Worm (Caenorhabditis elegans) whole organism, early embryonic: ENCODE data around the gene F56C3.9.
"Not testable (repeated sequence)": the region's sequence is repeated elsewhere in the genome, so short reads cannot be mapped to it uniquely, and the experiment has no call there.

Experiments
- B0310.2 ChIP-seq: sonication (generic microtip); optimal IDR thresholded peaks from 2 replicates; lab custom pipeline; 2016; ENCODE audit warnings: mild to moderate bottlenecking, missing genetic modification characterization, missing compliant biosample characterization
- F13C5.2 ChIP-seq: sonication (generic microtip); optimal IDR thresholded peaks from 2 replicates; lab custom pipeline; 2017; ENCODE audit warnings: mild to moderate bottlenecking, missing genetic modification characterization, inconsistent platforms, missing compliant biosample characterization
- aly-1 ChIP-seq: sonication (generic microtip); optimal IDR thresholded peaks from 2 replicates; lab custom pipeline; 2016; ENCODE audit warnings: missing genetic modification characterization, missing compliant biosample characterization
- ama-1 ChIP-seq: fragments of 150-350 bp; optimal IDR thresholded peaks from 2 replicates; lab custom pipeline; 2014
- ceh-13 ChIP-seq: fragments of 200-800 bp; sonication (Bioruptor generic); optimal IDR thresholded peaks from 2 replicates; lab custom pipeline; 2018; ENCODE audit warnings: mild to moderate bottlenecking, missing genetic modification characterization, missing compliant biosample characterization
- ceh-36 ChIP-seq: sonication (generic microtip); optimal IDR thresholded peaks from 2 replicates; lab custom pipeline; 2016; ENCODE audit warnings: missing genetic modification characterization, inconsistent platforms, missing compliant biosample characterization
- ets-7 ChIP-seq: sonication (generic microtip); optimal IDR thresholded peaks from 2 replicates; lab custom pipeline; 2016; ENCODE audit warnings: missing genotype, missing genetic modification characterization, missing compliant biosample characterization
- flt-1 ChIP-seq: fragments of 200-800 bp; sonication (Bioruptor generic); IDR thresholded peaks from 2 replicates; pipeline ENCODE4 v1.3.6; 2022; ENCODE audit warnings: missing genetic modification characterization, missing compliant biosample characterization
- hmbx-1 ChIP-seq: sonication (generic microtip); optimal IDR thresholded peaks from 2 replicates; lab custom pipeline; 2016; ENCODE audit warnings: mild to moderate bottlenecking, missing genetic modification characterization, missing compliant biosample characterization
- hmg-4 ChIP-seq: fragments of 200-800 bp; sonication (Bioruptor generic); optimal IDR thresholded peaks from 2 replicates; lab custom pipeline; 2018; ENCODE audit warnings: mild to moderate bottlenecking, missing genetic modification characterization, missing compliant biosample characterization
- hnd-1 ChIP-seq: sonication (generic microtip); optimal IDR thresholded peaks from 2 replicates; lab custom pipeline; 2016; ENCODE audit warnings: missing genetic modification characterization, missing compliant biosample characterization
- pes-1 ChIP-seq: fragments of 200-800 bp; sonication (Bioruptor generic); IDR thresholded peaks from 2 replicates; pipeline ENCODE4 v1.3.6; 2022; ENCODE audit warnings: missing genetic modification reagents, missing genetic modification characterization, missing compliant biosample characterization
- scrt-1 ChIP-seq: fragments of 200-800 bp; sonication (Bioruptor generic); IDR thresholded peaks from 2 replicates; pipeline ENCODE4 v1.3.6; 2022; ENCODE audit warnings: missing genetic modification characterization, missing compliant biosample characterization
- sea-1 ChIP-seq: fragments of 200-800 bp; sonication (Bioruptor generic); conservative IDR thresholded peaks from 2 replicates; pipeline ENCODE4 v1.3.6; 2022; ENCODE audit warnings: missing genetic modification characterization, missing compliant biosample characterization
- tbx-11 ChIP-seq: fragments of 200-800 bp; sonication (Bioruptor generic); IDR thresholded peaks from 2 replicates; pipeline ENCODE4 v1.3.6; 2022; ENCODE audit warnings: missing genetic modification characterization, missing compliant biosample characterization
- tbx-37 ChIP-seq: fragments of 200-800 bp; sonication (Bioruptor generic); conservative IDR thresholded peaks from 2 replicates; pipeline ENCODE4 v1.3.6; 2022; ENCODE audit warnings: missing genetic modification reagents, missing genetic modification characterization, missing compliant biosample characterization
- tra-4 ChIP-seq: sonication (generic microtip); optimal IDR thresholded peaks from 2 replicates; lab custom pipeline; 2017; ENCODE audit warnings: missing genetic modification characterization, missing compliant biosample characterization

Gene F56C3.9

ce11 chrX:1393891-1394290 lies at the start of gene F56C3.9:
Gene F56C3.9, minus strand, starts transcription at chrX:1393991.
- TF ChIP-seq sea-1 (GFP tag; lab: Robert Waterston, UW) (no peak), F13C5.2 (no peak), ama-1 (lab: Kevin White, UChicago) (no peak), tbx-37 (GFP tag; lab: Robert Waterston, UW) (no peak), aly-1 (tag; lab: Kevin White, UChicago) (no peak), tbx-11 (GFP tag; lab: Robert Waterston, UW) (no peak), ets-7 (tag; lab: Kevin White, UChicago) (no peak), ceh-36 (tag; lab: Kevin White, UChicago) (no peak), ceh-13 (GFP tag; lab: Kevin White, UChicago) (no peak), hmbx-1 (tag; lab: Kevin White, UChicago) (no peak)

- no peak for TF ChIP-seq flt-1
- TF ChIP-seq hmbx-1 (tag; lab: Kevin White, UChicago) = no peak
- no peak for TF ChIP-seq ets-7 (tag; lab: Kevin White, UChicago)
- no peak for TF ChIP-seq hmg-4
- no peak for TF ChIP-seq aly-1 (tag; lab: Kevin White, UChicago)
- TF ChIP-seq tra-4 = no peak
Measured at ce11 chrX:1441602-1442183, 47.9 kb upstream of the F56C3.9 start.

DNA sequence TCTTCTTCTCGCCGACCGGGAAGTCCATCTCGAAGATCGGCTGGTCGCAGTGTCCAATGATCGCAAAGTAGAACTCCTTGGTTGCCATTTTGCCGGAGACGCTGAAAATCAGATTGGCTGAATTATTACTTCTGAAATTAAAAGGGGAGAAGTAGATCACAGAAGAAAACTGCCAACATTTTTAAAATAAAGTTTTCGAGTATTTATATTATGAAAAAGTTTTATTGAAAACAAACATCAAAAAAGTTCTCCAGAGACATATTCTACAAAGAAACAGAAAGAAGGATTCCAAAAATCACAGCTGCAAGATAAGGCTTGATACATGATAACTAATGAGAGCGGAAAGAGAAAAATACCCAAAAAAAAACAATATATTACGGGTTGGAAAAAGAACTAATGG lies 46.4 kb upstream of the F56C3.9 start, which contains the start of gene sedl-1:
TSS of gene sedl-1 (minus strand) at position 101 of the 400 bp plus-strand sequence.
- TF ChIP-seq hmbx-1 (tag; lab: Kevin White, UChicago) (no peak), tra-4 (no peak), sea-1 (GFP tag; lab: Robert Waterston, UW) (no peak), scrt-1 (GFP tag; lab: Robert Waterston, UW) (no peak), hmg-4 (no peak), aly-1 (tag; lab: Kevin White, UChicago) (no peak), tbx-37 (GFP tag; lab: Robert Waterston, UW) (no peak), ets-7 (tag; lab: Kevin White, UChicago) (no peak), ceh-36 (tag; lab: Kevin White, UChicago) (no peak), pes-1 (no peak), flt-1 (no peak), ama-1 (lab: Kevin White, UChicago) (no peak), ceh-13 (GFP tag; lab: Kevin White, UChicago) (no peak), hnd-1 (no peak), tbx-11 (GFP tag; lab: Robert Waterston, UW) (no peak), B0310.2 (tag; lab: Kevin White, UChicago) (no peak), F13C5.2 (no peak)

DNA sequence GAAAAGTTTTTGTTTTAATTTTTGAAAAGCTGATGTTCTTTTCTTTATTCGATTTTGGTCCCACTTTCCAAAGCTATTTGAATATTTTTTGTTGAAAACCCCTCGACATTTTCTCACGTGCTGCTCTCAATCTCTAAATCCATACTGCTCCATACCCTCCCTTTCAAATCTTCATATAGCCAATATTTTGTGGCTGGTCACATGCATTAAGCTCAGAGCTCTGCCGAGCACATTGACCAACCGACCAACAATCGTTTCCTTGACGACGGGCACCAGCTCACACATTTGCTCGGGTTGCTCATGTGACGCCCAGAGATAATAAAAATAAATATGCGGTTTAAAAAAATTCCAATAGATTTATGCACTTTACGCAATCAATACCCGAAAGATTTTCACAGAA lies 45.1 kb upstream of the F56C3.9 start:
- no peak for TF ChIP-seq tra-4
- TF ChIP-seq sea-1 (GFP tag; lab: Robert Waterston, UW) = no peak

DNA sequence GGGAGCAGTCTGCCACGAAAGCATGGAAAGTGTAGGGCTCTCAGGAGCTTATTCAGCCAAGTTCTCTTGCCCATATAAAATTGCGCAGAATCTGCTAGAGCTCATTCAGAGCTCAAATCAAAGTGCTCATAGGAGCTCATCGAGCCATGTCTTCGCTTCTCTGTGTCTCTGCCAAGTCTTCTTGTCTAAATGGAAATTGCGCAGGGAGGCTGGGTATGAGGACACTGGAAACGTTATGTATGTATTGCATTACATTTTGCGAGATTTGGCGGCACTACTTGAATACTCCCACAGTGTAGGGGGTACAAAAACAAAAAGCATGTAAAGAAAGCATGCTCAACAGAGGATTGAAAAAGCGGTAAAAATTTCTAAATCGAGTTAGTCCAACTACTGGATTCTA lies 43.3 kb upstream of the F56C3.9 start:
- TF ChIP-seq tra-4 = no peak
- no peak for TF ChIP-seq hnd-1
- TF ChIP-seq tbx-11 (GFP tag; lab: Robert Waterston, UW) = no peak
- TF ChIP-seq flt-1 = no peak
- no peak for TF ChIP-seq ceh-13 (GFP tag; lab: Kevin White, UChicago)
- no peak for TF ChIP-seq pes-1
- no peak for TF ChIP-seq F13C5.2
- TF ChIP-seq aly-1 (tag; lab: Kevin White, UChicago) = no peak

- not testable (repeated sequence) for TF ChIP-seq hmg-4; ceh-36 (tag; lab: Kevin White, UChicago); B0310.2 (tag; lab: Kevin White, UChicago)
Measured at ce11 chrX:1430707-1431106, 36.9 kb upstream of the F56C3.9 start, which contains the start of gene F19G12.1. Gene F19G12.1, plus strand, starts transcription at chrX:1431007.

- TF ChIP-seq ets-7 (tag; lab: Kevin White, UChicago) = no peak
- TF ChIP-seq hnd-1 = no peak
- no peak for TF ChIP-seq F13C5.2
- no peak for TF ChIP-seq tbx-11 (GFP tag; lab: Robert Waterston, UW)
- TF ChIP-seq sea-1 (GFP tag; lab: Robert Waterston, UW) = no peak
- TF ChIP-seq pes-1 = no peak
- TF ChIP-seq hmbx-1 (tag; lab: Kevin White, UChicago) = no peak
- TF ChIP-seq ceh-36 (tag; lab: Kevin White, UChicago) = no peak
Measured at ce11 chrX:1426425-1426824, 32.6 kb upstream of the F56C3.9 start, which contains the start of gene F19G12.11. Gene F19G12.11, minus strand, starts transcription at chrX:1426525.

ce11 chrX:1424509-1424908 lies 30.7 kb upstream of the F56C3.9 start, which contains the start of gene F19G12.3:
Gene F19G12.3, plus strand, starts transcription at chrX:1424809.
- no peak for TF ChIP-seq F13C5.2
- TF ChIP-seq ceh-36 (tag; lab: Kevin White, UChicago) = no peak
- TF ChIP-seq hmg-4 = no peak
- no peak for TF ChIP-seq pes-1
- no peak for TF ChIP-seq sea-1 (GFP tag; lab: Robert Waterston, UW)
- no peak for TF ChIP-seq flt-1
- no peak for TF ChIP-seq tbx-11 (GFP tag; lab: Robert Waterston, UW)
- no peak for TF ChIP-seq scrt-1 (GFP tag; lab: Robert Waterston, UW)
- TF ChIP-seq hnd-1 = no peak
- TF ChIP-seq tbx-37 (GFP tag; lab: Robert Waterston, UW) = no peak
- no peak for TF ChIP-seq ceh-13 (GFP tag; lab: Kevin White, UChicago)
- no peak for TF ChIP-seq tra-4
- TF ChIP-seq B0310.2 (tag; lab: Kevin White, UChicago) = no peak
